Fruit fly (Drosophila melanogaster) S2 (cell line): Measurements from ENCODE around the gene eRF1.
A peak's percentile ranks its signal among the peaks of the same experiment; 100 is the strongest.

Experiments used
- CG8478 ChIP-seq: fragments of >200 bp; optimal IDR thresholded peaks from 2 replicates; lab custom pipeline; 2018
- CTCF ChIP-seq, 2 experiments: fragments of >200 bp; optimal IDR thresholded peaks; 2 replicates each; lab custom pipeline; 2018

Gene eRF1

dm6 chr3L:20347762-20348580 is at the start of gene eRF1, which contains the start of gene Rbbp5:
Gene eRF1, plus strand, starts transcription at chr3L:20348355.
Gene Rbbp5, minus strand, starts transcription at chr3L:20347942.
- TF ChIP-seq CTCF (optimal IDR thresholded peaks at IDR 0.05; lab: Kevin White, UChicago) (no peak), CG8478 (lab: Kevin White, UChicago) (no peak)

dm6 chr3L:20299110-20299509 is 49.0 kb upstream of the eRF1 start, which contains the start of gene SCCRO4:
Gene SCCRO4, plus strand, starts transcription at chr3L:20299410.
- TF ChIP-seq CG8478 (lab: Kevin White, UChicago) (no peak), CTCF (optimal IDR thresholded peaks at IDR 0.05; lab: Kevin White, UChicago) (no peak)

- TF ChIP-seq CG8478 (lab: Kevin White, UChicago) = no peak
- peak in 1 of 2 experiments; percentile 38 for TF ChIP-seq CTCF (optimal IDR thresholded peaks at IDR 0.05; lab: Kevin White, UChicago)
Observed at dm6 chr3L:20302081-20302630, 46.0 kb upstream of the eRF1 start, which contains the start of gene Pex23. Gene Pex23, minus strand, starts transcription at chr3L:20302141.

dm6 chr3L:20306142-20306541 is 42.0 kb upstream of the eRF1 start, which contains the start of gene CG32225:
Gene CG32225, minus strand, starts transcription at chr3L:20306283.
- TF ChIP-seq CTCF (optimal IDR thresholded peaks at IDR 0.05; lab: Kevin White, UChicago) = no peak
- no peak for TF ChIP-seq CG8478 (lab: Kevin White, UChicago)

dm6 chr3L:20309354-20309753 is 38.8 kb upstream of the eRF1 start, which contains the start of gene polo:
Gene polo, plus strand, starts transcription at chr3L:20309654.
- TF ChIP-seq CTCF (optimal IDR thresholded peaks at IDR 0.05; lab: Kevin White, UChicago) (no peak), CG8478 (lab: Kevin White, UChicago) (no peak)

dm6 chr3L:20309758-20310733 is 38.1 kb upstream of the eRF1 start:
- TF ChIP-seq CTCF (optimal IDR thresholded peaks at IDR 0.05; lab: Kevin White, UChicago) (peak; percentile 38 to 43), CG8478 (lab: Kevin White, UChicago) (no peak)

- TF ChIP-seq CTCF (optimal IDR thresholded peaks at IDR 0.05; lab: Kevin White, UChicago) = peak; percentile 54 to 59
- no peak for TF ChIP-seq CG8478 (lab: Kevin White, UChicago)
Observed at dm6 chr3L:20313469-20313868, 34.7 kb upstream of the eRF1 start, which contains the start of gene alphaSnap. Gene alphaSnap, plus strand, starts transcription at chr3L:20313632.

- no peak for TF ChIP-seq CTCF (optimal IDR thresholded peaks at IDR 0.05; lab: Kevin White, UChicago)
- no peak for TF ChIP-seq CG8478 (lab: Kevin White, UChicago)
Observed at dm6 chr3L:20316956-20317589, 31.1 kb upstream of the eRF1 start, which contains the start of gene Spn77Ba. Gene Spn77Ba, plus strand, starts transcription at chr3L:20317190.

dm6 chr3L:20317751-20318150 is 30.4 kb upstream of the eRF1 start:
- TF ChIP-seq CTCF (optimal IDR thresholded peaks at IDR 0.05; lab: Kevin White, UChicago) (no peak), CG8478 (lab: Kevin White, UChicago) (no peak)

- TF ChIP-seq CG8478 (lab: Kevin White, UChicago) (no peak), CTCF (optimal IDR thresholded peaks at IDR 0.05; lab: Kevin White, UChicago) (peak; percentile 50 to 78)
Observed at dm6 chr3L:20320044-20320443, 28.1 kb upstream of the eRF1 start.

- TF ChIP-seq CTCF (optimal IDR thresholded peaks at IDR 0.05; lab: Kevin White, UChicago) = no peak
- TF ChIP-seq CG8478 (lab: Kevin White, UChicago) = no peak
Observed at dm6 chr3L:20320652-20321051, 27.5 kb upstream of the eRF1 start, which contains the start of gene Spn77Bb. Gene Spn77Bb, plus strand, starts transcription at chr3L:20320952.

dm6 chr3L:20342334-20342733 is 5.8 kb upstream of the eRF1 start, which contains the start of gene Spn77Bc:
Gene Spn77Bc, plus strand, starts transcription at chr3L:20342634.
- TF ChIP-seq CTCF (optimal IDR thresholded peaks at IDR 0.05; lab: Kevin White, UChicago) (no peak), CG8478 (lab: Kevin White, UChicago) (no peak)

- TF ChIP-seq CTCF (optimal IDR thresholded peaks at IDR 0.05; lab: Kevin White, UChicago) (no peak), CG8478 (lab: Kevin White, UChicago) (no peak)
Observed at dm6 chr3L:20348581-20349093, 482 bp downstream of the eRF1 start.
